Fruit fly (Drosophila melanogaster) whole organism, embryonic: ENCODE data around the gene CG15337.

Experiments
- Ada2b ChIP-seq: fragments of 200-800 bp; sonication (Bioruptor generic); IDR thresholded peaks from 2 replicates; pipeline ENCODE4 v1.3.6; 2022; ENCODE audit warnings: missing biosample characterization, missing genetic modification characterization
- Antp ChIP-seq: fragments of 200-800 bp; sonication (Bioruptor generic); optimal IDR thresholded peaks from 3 replicates; lab custom pipeline; 2016; ENCODE audit warnings: missing biosample characterization, missing genetic modification characterization
- B-H1 ChIP-seq: fragments of 200-800 bp; sonication (Bioruptor generic); IDR thresholded peaks from 3 replicates; pipeline ENCODE4 v1.3.6; 2022; ENCODE audit warnings: missing biosample characterization, missing genetic modification characterization
- CG10209 ChIP-seq: fragments of 200-800 bp; sonication (Bioruptor generic); optimal IDR thresholded peaks from 3 replicates; lab custom pipeline; 2017; ENCODE audit warnings: missing biosample characterization, mild to moderate bottlenecking, missing genetic modification characterization, missing genetic modification reagents
- CG10321 ChIP-seq: fragments of 200-800 bp; sonication (Bioruptor generic); IDR thresholded peaks from 2 replicates; pipeline ENCODE4 v1.3.6; 2022; ENCODE audit warnings: missing biosample characterization, missing genetic modification characterization
- CG11398 ChIP-seq: fragments of 200-800 bp; sonication (Bioruptor generic); optimal IDR thresholded peaks from 2 replicates; lab custom pipeline; 2016; ENCODE audit warnings: missing biosample characterization, missing genetic modification characterization
- CG12391 ChIP-seq: fragments of 200-800 bp; sonication (Bioruptor generic); optimal IDR thresholded peaks from 3 replicates; lab custom pipeline; 2018; ENCODE audit warnings: missing biosample characterization, mild to moderate bottlenecking, missing genetic modification characterization, moderate library complexity
- CG14441 ChIP-seq: fragments of 200-800 bp; sonication (Bioruptor generic); IDR thresholded peaks from 2 replicates; pipeline ENCODE4 v1.3.6; 2022; ENCODE audit warnings: missing biosample characterization, missing genetic modification characterization
- CG1647 ChIP-seq: fragments of 200-800 bp; sonication (Bioruptor generic); optimal IDR thresholded peaks from 3 replicates; lab custom pipeline; 2016; ENCODE audit warnings: missing biosample characterization, missing genetic modification characterization
- CG16815 ChIP-seq: fragments of 200-800 bp; sonication (Bioruptor generic); optimal IDR thresholded peaks from 3 replicates; lab custom pipeline; 2017; ENCODE audit warnings: missing biosample characterization, mild to moderate bottlenecking, missing genetic modification characterization
- CG17186 ChIP-seq: fragments of 200-800 bp; sonication (Bioruptor generic); optimal IDR thresholded peaks from 3 replicates; lab custom pipeline; 2017; ENCODE audit warnings: missing biosample characterization, missing genetic modification reagents, missing genetic modification characterization
- CG17912 ChIP-seq: fragments of 200-800 bp; sonication (Bioruptor generic); optimal IDR thresholded peaks from 2 replicates; lab custom pipeline; 2018; ENCODE audit warnings: missing biosample characterization, mild to moderate bottlenecking, missing genetic modification characterization
- CG1792 ChIP-seq: fragments of 200-800 bp; sonication (Bioruptor generic); optimal IDR thresholded peaks from 2 replicates; lab custom pipeline; 2016; ENCODE audit warnings: missing biosample characterization, missing genetic modification characterization
- CG1832 ChIP-seq: fragments of 200-800 bp; sonication (Bioruptor generic); optimal IDR thresholded peaks from 2 replicates; lab custom pipeline; 2017; ENCODE audit warnings: missing biosample characterization, mild to moderate bottlenecking, missing genetic modification characterization, inconsistent platforms
- CG3163 ChIP-seq: fragments of 200-800 bp; sonication (Bioruptor generic); optimal IDR thresholded peaks from 3 replicates; lab custom pipeline; 2016; ENCODE audit warnings: missing biosample characterization, missing genetic modification characterization
- CG3838 ChIP-seq: fragments of 200-800 bp; sonication (Bioruptor generic); optimal IDR thresholded peaks from 3 replicates; lab custom pipeline; 2016; ENCODE audit warnings: missing biosample characterization, missing genetic modification characterization
- CG4617 ChIP-seq: fragments of 200-800 bp; sonication (Bioruptor generic); optimal IDR thresholded peaks from 3 replicates; lab custom pipeline; 2016; ENCODE audit warnings: missing biosample characterization, missing genetic modification characterization, borderline replicate concordance
- CG6689 ChIP-seq: fragments of 200-800 bp; sonication (Bioruptor generic); IDR thresholded peaks from 2 replicates; pipeline ENCODE4 v1.3.6; 2022; ENCODE audit warnings: missing biosample characterization, missing genetic modification characterization
- CG6854 ChIP-seq: fragments of 200-800 bp; sonication (Bioruptor generic); optimal IDR thresholded peaks from 3 replicates; lab custom pipeline; 2017; ENCODE audit warnings: missing biosample characterization, mild to moderate bottlenecking, missing genetic modification characterization
- CG8765 ChIP-seq: fragments of 200-800 bp; sonication (Bioruptor generic); IDR thresholded peaks from 2 replicates; pipeline ENCODE4 v1.3.6; 2022; ENCODE audit warnings: missing biosample characterization, missing genetic modification characterization
- CG9727 ChIP-seq: fragments of 200-800 bp; sonication (Bioruptor generic); optimal IDR thresholded peaks from 3 replicates; lab custom pipeline; 2017; ENCODE audit warnings: missing biosample characterization, mild to moderate bottlenecking, missing genetic modification characterization
- Chrac-16 ChIP-seq: fragments of 200-800 bp; sonication (Bioruptor generic); optimal IDR thresholded peaks from 3 replicates; lab custom pipeline; 2016; ENCODE audit warnings: missing biosample characterization, missing genetic modification characterization
- D19A ChIP-seq: fragments of 200-800 bp; optimal IDR thresholded peaks from 3 replicates; lab custom pipeline; 2019; ENCODE audit warnings: missing biosample characterization, mild to moderate bottlenecking, missing genetic modification characterization, moderate library complexity
- D19B ChIP-seq: fragments of 200-800 bp; sonication (Bioruptor generic); optimal IDR thresholded peaks from 2 replicates; lab custom pipeline; 2017; ENCODE audit warnings: missing biosample characterization, mild to moderate bottlenecking, missing genetic modification characterization
- E2f1 ChIP-seq: fragments of 200-800 bp; sonication (Bioruptor generic); IDR thresholded peaks from 2 replicates; pipeline ENCODE4 v1.3.6; 2022; ENCODE audit warnings: missing biosample characterization, missing genetic modification characterization
- E2f2 ChIP-seq: fragments of 200-800 bp; sonication (Bioruptor generic); IDR thresholded peaks from 2 replicates; pipeline ENCODE4 v1.3.6; 2022; ENCODE audit warnings: missing biosample characterization, missing genetic modification characterization
- Gsc ChIP-seq: fragments of 200-800 bp; sonication (Bioruptor generic); IDR thresholded peaks from 2 replicates; pipeline ENCODE4 v1.3.6; 2022; ENCODE audit warnings: missing biosample characterization, missing genetic modification characterization
- HLHmδ ChIP-seq: fragments of 200-800 bp; sonication (Bioruptor generic); optimal IDR thresholded peaks from 2 replicates; lab custom pipeline; 2018; ENCODE audit warnings: missing biosample characterization, mild to moderate bottlenecking, missing genetic modification characterization, moderate library complexity
- Hey ChIP-seq: fragments of 200-800 bp; sonication (Bioruptor generic); optimal IDR thresholded peaks from 3 replicates; lab custom pipeline; 2018; ENCODE audit warnings: missing biosample characterization, mild to moderate bottlenecking, missing genetic modification characterization
- Lim3 ChIP-seq: fragments of 200-800 bp; sonication (Bioruptor generic); IDR thresholded peaks from 2 replicates; pipeline ENCODE4 v1.3.6; 2022; ENCODE audit warnings: missing biosample characterization, missing genetic modification characterization
- MESR4 ChIP-seq: fragments of 200-800 bp; sonication (Bioruptor generic); optimal IDR thresholded peaks from 2 replicates; lab custom pipeline; 2018; ENCODE audit warnings: missing biosample characterization, mild to moderate bottlenecking, missing genetic modification characterization, moderate library complexity
- Mrtf ChIP-seq: fragments of 200-800 bp; sonication (Bioruptor generic); IDR thresholded peaks from 3 replicates; pipeline ENCODE4 v1.3.6; 2022; ENCODE audit warnings: missing biosample characterization, missing genetic modification characterization
- NC2β ChIP-seq: fragments of 200-800 bp; sonication (Bioruptor generic); optimal IDR thresholded peaks from 2 replicates; lab custom pipeline; 2016; ENCODE audit warnings: missing biosample characterization, missing genetic modification characterization
- Nf-YB ChIP-seq: fragments of 200-800 bp; sonication (Bioruptor generic); optimal IDR thresholded peaks from 3 replicates; lab custom pipeline; 2019; ENCODE audit warnings: missing biosample characterization, mild to moderate bottlenecking, missing genetic modification characterization, moderate library complexity
- Optix ChIP-seq: fragments of 200-800 bp; sonication (Bioruptor generic); IDR thresholded peaks from 3 replicates; pipeline ENCODE4 v1.3.6; 2022; ENCODE audit warnings: missing biosample characterization, missing genetic modification characterization
- bab2 ChIP-seq: fragments of 200-800 bp; sonication (Bioruptor generic); optimal IDR thresholded peaks from 2 replicates; lab custom pipeline; 2016; ENCODE audit warnings: missing biosample characterization, missing genetic modification characterization
- bowl ChIP-seq: fragments of 200-800 bp; sonication (Bioruptor generic); IDR thresholded peaks from 2 replicates; pipeline ENCODE4 v1.3.6; 2022; ENCODE audit warnings: missing biosample characterization, missing genetic modification characterization
- da ChIP-seq: fragments of 200-800 bp; sonication (Bioruptor generic); optimal IDR thresholded peaks from 2 replicates; lab custom pipeline; 2016; ENCODE audit warnings: missing biosample characterization, missing genetic modification characterization
- dan ChIP-seq: fragments of 200-800 bp; sonication (Bioruptor generic); IDR thresholded peaks from 2 replicates; pipeline ENCODE4 v1.3.6; 2022; ENCODE audit warnings: missing biosample characterization, missing genetic modification characterization
- esg ChIP-seq: fragments of 200-800 bp; sonication (Bioruptor generic); conservative IDR thresholded peaks from 2 replicates; pipeline ENCODE4 v1.3.6; 2022; ENCODE audit warnings: missing biosample characterization, missing genetic modification characterization
- eve ChIP-seq, 2 experiments: fragments of >200 bp; optimal IDR thresholded peaks; 2 replicates each; lab custom pipeline; 2017; ENCODE audit warnings: missing biosample characterization in 2 of 2, missing genetic modification characterization in 2 of 2
- klu ChIP-seq: fragments of 200-800 bp; sonication (Bioruptor generic); IDR thresholded peaks from 2 replicates; pipeline ENCODE4 v1.3.6; 2022; ENCODE audit warnings: missing biosample characterization, missing genetic modification characterization
- lola ChIP-seq, 3 experiments: fragments of >200 bp in 2 of 3; fragments of 200-800 bp in 1 of 3; sonication (Bioruptor generic) in 1 of 3; optimal IDR thresholded peaks; 2 replicates each; lab custom pipeline; 2017 to 2019; ENCODE audit warnings: missing biosample characterization in 3 of 3, missing genetic modification characterization in 3 of 3, mild to moderate bottlenecking in 1 of 3, moderate library complexity in 1 of 3
- mld ChIP-seq: fragments of 200-800 bp; sonication (Bioruptor generic); IDR thresholded peaks from 3 replicates; pipeline ENCODE4 v1.3.6; 2022; ENCODE audit warnings: missing biosample characterization, missing genetic modification characterization; ENCODE audit not compliant: partially characterized antibody
- pfk ChIP-seq: fragments of 200-800 bp; sonication (Bioruptor generic); optimal IDR thresholded peaks from 2 replicates; lab custom pipeline; 2018; ENCODE audit warnings: missing biosample characterization, mild to moderate bottlenecking, missing genetic modification characterization, moderate library complexity
- rib ChIP-seq: fragments of 200-800 bp; sonication (Bioruptor generic); IDR thresholded peaks from 2 replicates; pipeline ENCODE4 v1.3.6; 2022; ENCODE audit warnings: missing biosample characterization, missing genetic modification characterization
- sens ChIP-seq: fragments of 200-800 bp; sonication (Bioruptor generic); peaks from one replicate; lab custom pipeline; 2016; ENCODE audit warnings: missing biosample characterization, missing genetic modification characterization
- tio ChIP-seq: fragments of 200-800 bp; sonication (Bioruptor generic); optimal IDR thresholded peaks from 2 replicates; lab custom pipeline; 2017; ENCODE audit warnings: missing biosample characterization, missing genetic modification characterization, inconsistent platforms
- twi ChIP-seq: fragments of 200-800 bp; optimal IDR thresholded peaks from 2 replicates; lab custom pipeline; 2019; ENCODE audit warnings: missing biosample characterization, mild to moderate bottlenecking, missing genetic modification characterization, moderate library complexity
- vnd ChIP-seq: fragments of 200-800 bp; sonication (Bioruptor generic); IDR thresholded peaks from 3 replicates; pipeline ENCODE4 v1.3.6; 2022; ENCODE audit warnings: missing biosample characterization, missing genetic modification characterization; ENCODE audit not compliant: partially characterized antibody
- z ChIP-seq: fragments of 200-800 bp; sonication (Bioruptor generic); IDR thresholded peaks from 3 replicates; pipeline ENCODE4 v1.3.6; 2022; ENCODE audit warnings: missing biosample characterization, missing genetic modification characterization

The CG15337 gene

dm6 chrX:8131693-8132313 is 28.1 kb upstream of the CG15337 start, which contains the start of gene CG10958 (continued):
- TF ChIP-seq z (no peak), CG3163 (no peak), da (no peak), NC2β (GFP tag; lab: Kevin White, UChicago) (no peak), bab2 (no peak), dan (GFP tag; lab: Robert Waterston, UW) (no peak), Chrac-16 (GFP tag; lab: Kevin White, UChicago) (peak; percentile 56), pfk (GFP tag; lab: Kevin White, UChicago) (no peak), mld (GFP tag; lab: Robert Waterston, UW) (no peak), MESR4 (GFP tag; lab: Kevin White, UChicago) (peak; percentile 68), CG10321 (GFP tag; lab: Robert Waterston, UW) (no peak), CG1647 (GFP tag; lab: Kevin White, UChicago) (no peak), Optix (GFP tag; lab: Robert Waterston, UW) (no peak), CG6689 (GFP tag; lab: Robert Waterston, UW) (peak; percentile 64; the same call in 1 of the 2 replicates), twi (no peak), CG1792 (GFP tag; lab: Kevin White, UChicago) (no peak), CG12391 (tag; lab: Kevin White, UChicago) (peak; percentile 80), CG17186 (GFP tag; lab: Kevin White, UChicago) (peak; percentile 29), CG1832 (GFP tag; lab: Kevin White, UChicago) (peak; percentile 22), Mrtf (GFP tag; lab: Robert Waterston, UW) (no peak), tio (GFP tag; lab: Kevin White, UChicago) (no peak), CG16815 (GFP tag; lab: Kevin White, UChicago) (peak; percentile 13), vnd (GFP tag; lab: Robert Waterston, UW) (no peak), klu (GFP tag; lab: Robert Waterston, UW) (no peak), CG3838 (GFP tag; lab: Kevin White, UChicago) (peak; percentile 53), bowl (no peak), CG4617 (GFP tag; lab: Kevin White, UChicago) (peak; percentile 24), D19B (no peak), CG8765 (GFP tag; lab: Robert Waterston, UW) (0 out of 2 replicates have a peak, but pooled peaks have one; percentile 16), Ada2b (GFP tag; lab: Robert Waterston, UW) (peak; percentile 47), Lim3 (GFP tag; lab: Robert Waterston, UW) (no peak), B-H1 (GFP tag; lab: Robert Waterston, UW) (peak; percentile 30; the same call in 1 of the 3 replicates), E2f2 (GFP tag; lab: Robert Waterston, UW) (peak; percentile 55), rib (no peak; the same call in 1 of the 2 replicates), CG14441 (GFP tag; lab: Robert Waterston, UW) (peak; percentile 56), CG10209 (GFP tag; lab: Kevin White, UChicago) (peak; percentile 41), CG9727 (peak; percentile 57), D19A (tag; lab: Kevin White, UChicago) (peak; percentile 1), CG6854 (no peak), Hey (tag; lab: Kevin White, UChicago) (no peak), CG11398 (GFP tag; lab: Kevin White, UChicago) (no peak), Gsc (GFP tag; lab: Robert Waterston, UW) (no peak), E2f1 (GFP tag; lab: Robert Waterston, UW) (no peak), sens (GFP tag; lab: Kevin White, UChicago) (peak; percentile 88), Nf-YB (GFP tag; lab: Kevin White, UChicago) (peak; percentile 11), HLHmδ (GFP tag; lab: Kevin White, UChicago) (no peak), Antp (peak; percentile 9), esg (GFP tag; lab: Robert Waterston, UW) (0 out of 2 replicates have a peak, but pooled peaks have one; percentile 20), lola (GFP tag; optimal IDR thresholded peaks at IDR 0.05; lab: Kevin White, UChicago) (peak in 1 of 3 experiments; percentile 42), CG17912 (GFP tag; lab: Kevin White, UChicago) (no peak), eve (GFP tag; optimal IDR thresholded peaks at IDR 0.05; lab: Kevin White, UChicago) (no peak)
